Worm (Caenorhabditis elegans) whole organism, midembryonic: ENCODE measurements around the gene K07G6.1.

Experiments
- T22C8.4 ChIP-seq: fragments of 200-800 bp; sonication (Bioruptor generic); IDR thresholded peaks from 2 replicates; pipeline ENCODE4 v1.3.6; 2022; ENCODE audit warnings: missing genetic modification characterization, missing compliant biosample characterization
- cog-1 ChIP-seq: sonication (generic microtip); optimal IDR thresholded peaks from 2 replicates; lab custom pipeline; 2016; ENCODE audit warnings: missing genetic modification characterization, missing compliant biosample characterization
- flt-1 ChIP-seq: fragments of 200-800 bp; sonication (Bioruptor generic); IDR thresholded peaks from 2 replicates; pipeline ENCODE4 v1.3.6; 2022; ENCODE audit warnings: missing genetic modification characterization, missing compliant biosample characterization
- klf-2 ChIP-seq: fragments of 200-800 bp; sonication (Bioruptor generic); conservative IDR thresholded peaks from 2 replicates; pipeline ENCODE4 v1.3.6; 2022; ENCODE audit warnings: missing genetic modification reagents, missing genetic modification characterization, missing compliant biosample characterization
- med-1 ChIP-seq: sonication (generic microtip); optimal IDR thresholded peaks from 2 replicates; lab custom pipeline; 2017; ENCODE audit warnings: missing genetic modification characterization, mild to moderate bottlenecking, missing compliant biosample characterization, antibody characterized with exemption, missing genetic modification reagents; ENCODE audit not compliant: insufficient read depth
- ref-1 ChIP-seq: fragments of 200-800 bp; sonication (Bioruptor generic); conservative IDR thresholded peaks from 2 replicates; pipeline ENCODE4 v1.3.6; 2022; ENCODE audit warnings: missing genetic modification reagents, missing genetic modification characterization, missing compliant biosample characterization
- tab-1 ChIP-seq: fragments of 200-800 bp; sonication (Bioruptor generic); IDR thresholded peaks from 2 replicates; pipeline ENCODE4 v1.3.6; 2022; ENCODE audit warnings: missing genetic modification characterization, missing compliant biosample characterization
- ztf-23 ChIP-seq: fragments of 200-800 bp; sonication (Bioruptor generic); IDR thresholded peaks from 2 replicates; pipeline ENCODE4 v1.3.6; 2022; ENCODE audit warnings: missing genetic modification reagents, missing genetic modification characterization, missing compliant biosample characterization
- ztf-29 ChIP-seq: fragments of 200-800 bp; sonication (Bioruptor generic); IDR thresholded peaks from 2 replicates; pipeline ENCODE4 v1.3.6; 2022; ENCODE audit warnings: missing genetic modification reagents, missing genetic modification characterization, missing compliant biosample characterization

K07G6.1 gene

ce11 chrII:1787208-1787607 is 45.9 kb downstream of the K07G6.1 start:
- no peak for TF ChIP-seq ref-1 (GFP tag; lab: Robert Waterston, UW)
- no peak for TF ChIP-seq T22C8.4 (GFP tag; lab: Robert Waterston, UW)
- no peak for TF ChIP-seq klf-2 (GFP tag; lab: Robert Waterston, UW)
- no peak for TF ChIP-seq tab-1 (GFP tag; lab: Robert Waterston, UW)
- TF ChIP-seq ztf-29 = no peak
- TF ChIP-seq cog-1 = no peak
- no peak for TF ChIP-seq ztf-23 (GFP tag; lab: Robert Waterston, UW)
- no peak for TF ChIP-seq flt-1 (GFP tag; lab: Robert Waterston, UW)
- TF ChIP-seq med-1 (GFP tag; lab: Kevin White, UChicago) = no peak

- no peak for TF ChIP-seq klf-2 (GFP tag; lab: Robert Waterston, UW)
- no peak for TF ChIP-seq tab-1 (GFP tag; lab: Robert Waterston, UW)
- no peak for TF ChIP-seq flt-1 (GFP tag; lab: Robert Waterston, UW)
- no peak for TF ChIP-seq ztf-29
- TF ChIP-seq cog-1 = no peak
- TF ChIP-seq T22C8.4 (GFP tag; lab: Robert Waterston, UW) = no peak
- no peak for TF ChIP-seq ztf-23 (GFP tag; lab: Robert Waterston, UW)
- no peak for TF ChIP-seq ref-1 (GFP tag; lab: Robert Waterston, UW)
- no peak for TF ChIP-seq med-1 (GFP tag; lab: Kevin White, UChicago)
Observed at ce11 chrII:1788087-1788486, 46.7 kb downstream of the K07G6.1 start, which contains the start of the genes C08F1.6 and fbxb-13. Gene C08F1.6, minus strand, starts transcription at chrII:1788187. Gene fbxb-13, plus strand, starts transcription at chrII:1788277.
